Worm (Caenorhabditis elegans) whole organism, L1 larva: ENCODE results near the gene alh-9.

Experiments
- Y116A8C.19 ChIP-seq: sonication (generic microtip); optimal IDR thresholded peaks from 2 replicates; lab custom pipeline; 2016; ENCODE audit warnings: missing compliant biosample characterization, missing genetic modification characterization, borderline replicate concordance
- ama-1 ChIP-seq: fragments of 150-350 bp; optimal IDR thresholded peaks from 2 replicates; lab custom pipeline; 2014

DNA sequence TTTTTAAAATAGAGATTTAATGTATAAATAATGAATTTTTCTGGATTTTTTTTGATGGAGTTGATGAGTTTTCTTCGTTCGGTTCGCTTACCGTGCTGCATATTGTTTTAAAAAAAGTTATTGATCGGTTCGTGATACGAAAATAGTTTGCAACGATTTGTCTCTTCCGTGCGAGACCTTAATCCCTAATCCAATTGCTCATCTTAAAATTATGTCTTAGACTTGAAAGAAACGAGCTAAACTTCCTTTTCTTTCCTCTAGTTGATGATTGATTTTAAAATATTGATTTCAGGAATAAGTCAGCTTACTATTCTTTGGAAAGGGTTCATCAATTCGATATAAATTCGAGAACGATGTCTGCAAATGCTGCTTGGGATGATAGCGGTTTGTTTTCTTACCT, 52.6 kb downstream of the alh-9 start, which contains the start of gene C28H8.3:
- no peak for TF ChIP-seq Y116A8C.19 (tag; lab: Kevin White, UChicago)
- no peak for TF ChIP-seq ama-1
